Worm (Caenorhabditis elegans) whole organism, L2 larva: Measurements from ENCODE around the gene C50D2.1.

ENCODE experiments used
- C34F6.9 ChIP-seq: fragments of 150-350 bp; optimal IDR thresholded peaks from 2 replicates; lab custom pipeline; 2014; ENCODE audit warnings: missing biosample characterization, missing genetic modification characterization
- F13H6.1 ChIP-seq: sonication (generic microtip); optimal IDR thresholded peaks from 2 replicates; lab custom pipeline; 2016; ENCODE audit warnings: missing genetic modification characterization, missing compliant biosample characterization
- R02D3.7 ChIP-seq: fragments of 150-350 bp; optimal IDR thresholded peaks from 2 replicates; lab custom pipeline; 2014; ENCODE audit warnings: missing biosample characterization, missing genetic modification characterization
- Y55F3AM.14 ChIP-seq: fragments of 200-800 bp; sonication (Bioruptor generic); optimal IDR thresholded peaks from 2 replicates; lab custom pipeline; 2018; ENCODE audit warnings: mild to moderate bottlenecking, missing genetic modification characterization, missing compliant biosample characterization
- ZK546.5 ChIP-seq: sonication (generic microtip); optimal IDR thresholded peaks from 2 replicates; lab custom pipeline; 2017; ENCODE audit warnings: missing biosample characterization, missing genetic modification characterization
- aly-2 ChIP-seq: fragments of 150-350 bp; optimal IDR thresholded peaks from 2 replicates; lab custom pipeline; 2014; ENCODE audit warnings: missing biosample characterization, missing genetic modification characterization
- ama-1 ChIP-seq: fragments of 150-350 bp; optimal IDR thresholded peaks from 2 replicates; lab custom pipeline; 2018; ENCODE audit warnings: inconsistent platforms
- blmp-1 ChIP-seq: sonication (generic microtip); optimal IDR thresholded peaks from 2 replicates; lab custom pipeline; 2017; ENCODE audit warnings: missing genetic modification characterization, mild to moderate bottlenecking, missing compliant biosample characterization, antibody characterized with exemption, moderate library complexity; ENCODE audit not compliant: insufficient read depth
- ceh-16 ChIP-seq: fragments of 150-350 bp; optimal IDR thresholded peaks from 2 replicates; lab custom pipeline; 2014; ENCODE audit warnings: missing biosample characterization, missing genetic modification characterization
- crh-2 ChIP-seq: sonication (generic microtip); optimal IDR thresholded peaks from 2 replicates; lab custom pipeline; 2017; ENCODE audit warnings: missing biosample characterization, missing genetic modification characterization
- dmd-4 ChIP-seq: sonication (generic microtip); optimal IDR thresholded peaks from 2 replicates; lab custom pipeline; 2017; ENCODE audit warnings: missing biosample characterization, missing genetic modification characterization
- egl-27 ChIP-seq: sonication (generic microtip); optimal IDR thresholded peaks from 3 replicates; lab custom pipeline; 2017; ENCODE audit warnings: missing biosample characterization, missing genetic modification reagents, missing genetic modification characterization
- fos-1 ChIP-seq: fragments of 150-350 bp; optimal IDR thresholded peaks from 2 replicates; lab custom pipeline; 2014; ENCODE audit warnings: missing biosample characterization, missing genetic modification characterization
- gmeb-1 ChIP-seq: fragments of 150-350 bp; optimal IDR thresholded peaks from 2 replicates; lab custom pipeline; 2014; ENCODE audit warnings: missing biosample characterization, missing genetic modification characterization
- lin-11 ChIP-seq: fragments of 150-350 bp; sonication (generic microtip); optimal IDR thresholded peaks from 2 replicates; lab custom pipeline; 2014; ENCODE audit warnings: missing biosample characterization, missing genetic modification characterization, inconsistent platforms, mixed read lengths
- lin-39 ChIP-seq: fragments of 150-350 bp; optimal IDR thresholded peaks from 2 replicates; lab custom pipeline; 2014; ENCODE audit warnings: missing biosample characterization, missing genetic modification reagents, missing genetic modification characterization
- mdl-1 ChIP-seq, 2 experiments: fragments of 150-350 bp in 1 of 2; sonication (generic microtip) in 1 of 2; optimal IDR thresholded peaks; 2 replicates each; lab custom pipeline; 2017; ENCODE audit warnings: missing biosample characterization in 2 of 2, missing genetic modification characterization in 2 of 2
- nhr-10 ChIP-seq: sonication (generic microtip); optimal IDR thresholded peaks from 2 replicates; lab custom pipeline; 2017; ENCODE audit warnings: missing biosample characterization, missing genetic modification characterization
- nhr-11 ChIP-seq: fragments of 150-350 bp; optimal IDR thresholded peaks from 2 replicates; lab custom pipeline; 2014; ENCODE audit warnings: missing biosample characterization, missing genetic modification characterization
- nhr-129 ChIP-seq: fragments of 150-350 bp; optimal IDR thresholded peaks from 2 replicates; lab custom pipeline; 2014; ENCODE audit warnings: missing biosample characterization, missing genetic modification characterization
- nhr-23 ChIP-seq: fragments of 150-350 bp; optimal IDR thresholded peaks from 2 replicates; lab custom pipeline; 2014; ENCODE audit warnings: missing biosample characterization, missing genetic modification reagents, missing genetic modification characterization
- peb-1 ChIP-seq: fragments of 150-350 bp; optimal IDR thresholded peaks from 2 replicates; lab custom pipeline; 2014; ENCODE audit warnings: missing biosample characterization, missing genetic modification characterization
- sem-4 ChIP-seq: fragments of 150-350 bp; optimal IDR thresholded peaks from 2 replicates; lab custom pipeline; 2014; ENCODE audit warnings: missing biosample characterization, missing genetic modification reagents, missing genetic modification characterization
- sma-3 ChIP-seq: sonication (generic microtip); optimal IDR thresholded peaks from 2 replicates; lab custom pipeline; 2016; ENCODE audit warnings: missing genetic modification reagents, missing genetic modification characterization, missing compliant biosample characterization
- snpc-4 ChIP-seq: fragments of 150-350 bp; optimal IDR thresholded peaks from 2 replicates; lab custom pipeline; 2014; ENCODE audit warnings: missing biosample characterization, missing genetic modification characterization
- unc-39 ChIP-seq: fragments of 150-350 bp; optimal IDR thresholded peaks from 2 replicates; lab custom pipeline; 2014; ENCODE audit warnings: missing biosample characterization, missing genetic modification characterization
- unc-55 ChIP-seq: fragments of 150-350 bp; sonication (generic microtip); optimal IDR thresholded peaks from 3 replicates; lab custom pipeline; 2014; ENCODE audit warnings: missing biosample characterization, missing genetic modification reagents, missing genetic modification characterization
- unc-62 ChIP-seq: fragments of 150-350 bp; optimal IDR thresholded peaks from 2 replicates; lab custom pipeline; 2014; ENCODE audit warnings: missing biosample characterization, missing genetic modification reagents, missing genetic modification characterization
- ztf-1 ChIP-seq: fragments of 200-800 bp; sonication (Bioruptor generic); conservative IDR thresholded peaks from 2 replicates; pipeline ENCODE4 v1.3.6; 2022; ENCODE audit warnings: missing genetic modification characterization, missing compliant biosample characterization
- ztf-11 ChIP-seq: sonication (generic microtip); optimal IDR thresholded peaks from 2 replicates; lab custom pipeline; 2017; ENCODE audit warnings: missing biosample characterization, missing genetic modification characterization
- ztf-4 ChIP-seq: fragments of 150-350 bp; optimal IDR thresholded peaks from 2 replicates; lab custom pipeline; 2014; ENCODE audit warnings: missing biosample characterization, missing genetic modification characterization

Gene C50D2.1

ce11 chrII:122008-122407, 10.6 kb downstream of the C50D2.1 start:
- TF ChIP-seq fos-1 (tag; lab: Kevin White, UChicago) = peak; percentile 35
- TF ChIP-seq C34F6.9 (tag; lab: Kevin White, UChicago) = peak; percentile 8
- TF ChIP-seq lin-39 (tag; lab: Kevin White, UChicago) = no peak
- no peak for TF ChIP-seq lin-11 (tag; lab: Kevin White, UChicago)
- no peak for TF ChIP-seq ztf-4 (tag; lab: Kevin White, UChicago)
- no peak for TF ChIP-seq nhr-129
- TF ChIP-seq sma-3 (GFP tag; lab: Kevin White, UChicago) = peak; percentile 13
- no peak for TF ChIP-seq R02D3.7 (tag; lab: Kevin White, UChicago)
- no peak for TF ChIP-seq nhr-23 (tag; lab: Kevin White, UChicago)

- TF ChIP-seq ZK546.5 (tag; lab: Kevin White, UChicago) = no peak
- TF ChIP-seq nhr-11 (tag; lab: Kevin White, UChicago) = no peak
- no peak for TF ChIP-seq peb-1 (tag; lab: Kevin White, UChicago)
- TF ChIP-seq fos-1 (tag; lab: Kevin White, UChicago) = peak; percentile 88
- TF ChIP-seq ceh-16 (tag; lab: Kevin White, UChicago) = no peak
These were observed 11.1 kb downstream of the C50D2.1 start for ce11 chrII:122494-122893.

- TF ChIP-seq lin-39 (tag; lab: Kevin White, UChicago) (no peak), snpc-4 (tag; lab: Kevin White, UChicago) (no peak), mdl-1 (tag; optimal IDR thresholded peaks at IDR 0.05; lab: Kevin White, UChicago) (no peak), ama-1 (lab: Kevin White, UChicago) (no peak), ztf-4 (tag; lab: Kevin White, UChicago) (no peak), dmd-4 (no peak), sma-3 (GFP tag; lab: Kevin White, UChicago) (no peak), ztf-11 (tag; lab: Kevin White, UChicago) (no peak), C34F6.9 (tag; lab: Kevin White, UChicago) (no peak), ZK546.5 (tag; lab: Kevin White, UChicago) (no peak), aly-2 (no peak), Y55F3AM.14 (GFP tag; lab: Kevin White, UChicago) (no peak), crh-2 (no peak), F13H6.1 (tag; lab: Kevin White, UChicago) (no peak), R02D3.7 (tag; lab: Kevin White, UChicago) (no peak), fos-1 (tag; lab: Kevin White, UChicago) (no peak)
These were observed 13.5 kb downstream of the C50D2.1 start, which contains the start of gene nmur-2 for ce11 chrII:124904-125303. nmur-2 (minus strand) TSS chrII:125004.

- TF ChIP-seq gmeb-1 (tag; lab: Kevin White, UChicago) (no peak), dmd-4 (no peak), snpc-4 (tag; lab: Kevin White, UChicago) (no peak), blmp-1 (tag; lab: Kevin White, UChicago) (no peak), ztf-1 (GFP tag; lab: Robert Waterston, UW) (no peak), unc-55 (GFP tag; lab: Kevin White, UChicago) (no peak), ztf-11 (tag; lab: Kevin White, UChicago) (no peak), unc-39 (tag; lab: Kevin White, UChicago) (no peak), nhr-10 (tag; lab: Kevin White, UChicago) (no peak), nhr-23 (tag; lab: Kevin White, UChicago) (no peak), unc-62 (no peak), nhr-129 (no peak), sem-4 (tag; lab: Kevin White, UChicago) (no peak)
These were observed 17.6 kb downstream of the C50D2.1 start, which contains the start of gene srd-3 for ce11 chrII:128929-129328. srd-3 (minus strand) TSS chrII:129029.

- TF ChIP-seq sma-3 (GFP tag; lab: Kevin White, UChicago) = no peak
- TF ChIP-seq egl-27 (tag; lab: Kevin White, UChicago) = no peak
- peak; percentile 50 for TF ChIP-seq unc-55 (GFP tag; lab: Kevin White, UChicago)
- TF ChIP-seq lin-11 (tag; lab: Kevin White, UChicago) = no peak
- no peak for TF ChIP-seq sem-4 (tag; lab: Kevin White, UChicago)
These were observed 18.4 kb downstream of the C50D2.1 start for ce11 chrII:129770-130169.
